Worm (Caenorhabditis elegans): ENCODE data around the gene ifta-2.

ce11 chrIV:17292350-17292749 lies 9.5 kb downstream of the ifta-2 start:
- no peak for TF ChIP-seq dao-5 (tag; optimal IDR thresholded peaks at IDR 0.05)
- no peak for TF ChIP-seq W03F9.2 (tag; optimal IDR thresholded peaks at IDR 0.05)
- no peak for TF ChIP-seq him-1 (tag; optimal IDR thresholded peaks at IDR 0.05)
